Worm (Caenorhabditis elegans) whole organism, L3 larva: ENCODE measurements around the gene F02C12.2.
A peak's percentile ranks its signal among the peaks of the same experiment; 100 is the strongest.

Experiments used
- ceh-28 ChIP-seq: fragments of 150-350 bp; optimal IDR thresholded peaks from 2 replicates; lab custom pipeline; 2014; ENCODE audit warnings: missing biosample characterization, missing genetic modification reagents, missing genetic modification characterization
- ceh-9 ChIP-seq: sonication (generic microtip); optimal IDR thresholded peaks from 2 replicates; lab custom pipeline; 2018; ENCODE audit warnings: missing biosample characterization, missing genetic modification characterization
- elt-2 ChIP-seq: sonication (generic microtip); optimal IDR thresholded peaks from 2 replicates; lab custom pipeline; 2016; ENCODE audit warnings: missing genetic modification reagents, mild to moderate bottlenecking, missing genetic modification characterization, missing compliant biosample characterization
- elt-3 ChIP-seq, 3 experiments: fragments of 150-350 bp in 1 of 3; sonication (generic microtip) in 2 of 3; optimal IDR thresholded peaks; 2 replicates in 2 of 3; 4 replicates in 1 of 3; lab custom pipeline; 2014 to 2017; ENCODE audit warnings: missing biosample characterization in 3 of 3, missing genetic modification characterization in 3 of 3
- eor-1 ChIP-seq, 2 experiments: fragments of 150-350 bp; optimal IDR thresholded peaks; 2 replicates each; lab custom pipeline; 2014 to 2018; ENCODE audit warnings: missing biosample characterization in 2 of 2, missing genetic modification characterization in 2 of 2
- hmg-11 ChIP-seq: sonication (generic microtip); optimal IDR thresholded peaks from 2 replicates; lab custom pipeline; 2016; ENCODE audit warnings: missing genetic modification characterization, missing compliant biosample characterization
- jun-1 ChIP-seq: fragments of 150-350 bp; optimal IDR thresholded peaks from 2 replicates; lab custom pipeline; 2014; ENCODE audit warnings: missing biosample characterization, missing genetic modification reagents, missing genetic modification characterization
- lsy-12 ChIP-seq: sonication (generic microtip); optimal IDR thresholded peaks from 2 replicates; lab custom pipeline; 2016; ENCODE audit warnings: mild to moderate bottlenecking, missing genetic modification characterization, missing compliant biosample characterization
- nfya-1 ChIP-seq: sonication (generic microtip); optimal IDR thresholded peaks from 2 replicates; lab custom pipeline; 2017; ENCODE audit warnings: missing genetic modification characterization, mild to moderate bottlenecking, missing compliant biosample characterization, antibody characterized with exemption, moderate library complexity; ENCODE audit not compliant: insufficient read depth
- nhr-11 ChIP-seq: fragments of 150-350 bp; optimal IDR thresholded peaks from 2 replicates; lab custom pipeline; 2014; ENCODE audit warnings: missing biosample characterization, missing genetic modification characterization
- nhr-23 ChIP-seq: fragments of 150-350 bp; optimal IDR thresholded peaks from 2 replicates; lab custom pipeline; 2014; ENCODE audit warnings: missing biosample characterization, missing genetic modification reagents, missing genetic modification characterization
- nhr-25 ChIP-seq: sonication (generic microtip); optimal IDR thresholded peaks from 2 replicates; lab custom pipeline; 2017; ENCODE audit warnings: missing biosample characterization, missing genetic modification characterization
- nhr-43 ChIP-seq: sonication (generic microtip); optimal IDR thresholded peaks from 2 replicates; lab custom pipeline; 2016; ENCODE audit warnings: mild to moderate bottlenecking, missing genetic modification characterization, missing compliant biosample characterization; ENCODE audit not compliant: poor library complexity, severe bottlenecking
- nhr-76 ChIP-seq: fragments of 150-350 bp; sonication (generic microtip); optimal IDR thresholded peaks from 5 replicates; lab custom pipeline; 2014; ENCODE audit warnings: missing biosample characterization, missing genetic modification characterization
- nhr-77 ChIP-seq: fragments of 150-350 bp; optimal IDR thresholded peaks from 2 replicates; lab custom pipeline; 2014; ENCODE audit warnings: missing biosample characterization, missing genetic modification characterization
- pha-4 ChIP-seq: fragments of 150-350 bp; optimal IDR thresholded peaks from 2 replicates; lab custom pipeline; 2014; ENCODE audit warnings: missing biosample characterization, missing genetic modification reagents, missing genetic modification characterization
- pqm-1 ChIP-seq: fragments of 150-350 bp; optimal IDR thresholded peaks from 2 replicates; lab custom pipeline; 2017; ENCODE audit warnings: missing biosample characterization, missing genetic modification characterization, inconsistent platforms
- skn-1 ChIP-seq: fragments of 150-350 bp; optimal IDR thresholded peaks from 2 replicates; lab custom pipeline; 2014; ENCODE audit warnings: missing biosample characterization, missing genetic modification characterization
- tbx-2 ChIP-seq: sonication (generic microtip); optimal IDR thresholded peaks from 2 replicates; lab custom pipeline; 2016; ENCODE audit warnings: mild to moderate bottlenecking, missing genetic modification characterization, missing compliant biosample characterization
- unc-62 ChIP-seq: fragments of 150-350 bp; sonication (generic microtip); optimal IDR thresholded peaks from 4 replicates; lab custom pipeline; 2014; ENCODE audit warnings: missing biosample characterization, missing genetic modification reagents, missing genetic modification characterization
- ztf-4 ChIP-seq: fragments of 150-350 bp; optimal IDR thresholded peaks from 2 replicates; lab custom pipeline; 2014; ENCODE audit warnings: missing biosample characterization, missing genetic modification characterization

F02C12.2 gene

DNA sequence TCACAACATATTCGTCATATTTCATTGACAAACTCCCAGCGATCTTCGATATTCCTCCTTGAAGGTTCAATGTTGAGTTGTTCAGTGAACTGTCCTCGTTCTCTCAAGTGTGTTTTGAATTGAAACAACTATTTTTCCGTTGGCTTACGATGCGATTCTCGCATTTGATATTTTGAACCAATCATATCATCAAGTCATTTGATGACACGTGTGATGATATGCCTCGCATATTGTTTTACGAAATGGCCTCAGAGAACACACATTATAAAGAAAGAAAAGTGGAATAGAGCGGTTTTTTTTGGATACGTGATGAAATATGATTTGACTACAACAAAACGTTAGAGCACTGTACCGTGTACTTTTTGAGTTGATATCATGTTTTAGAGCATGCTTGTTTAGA is 50.7 kb downstream of the F02C12.2 start:
- TF ChIP-seq pqm-1 (tag; lab: Kevin White, UChicago) (peak; percentile 63), lsy-12 (tag; lab: Kevin White, UChicago) (peak; percentile 23), skn-1 (tag; lab: Kevin White, UChicago) (peak; percentile 49), ztf-4 (tag; lab: Kevin White, UChicago) (peak; percentile 45), eor-1 (tag; optimal IDR thresholded peaks at IDR 0.05; lab: Kevin White, UChicago) (no peak), nhr-23 (tag; lab: Kevin White, UChicago) (peak; percentile 85), nhr-11 (tag; lab: Kevin White, UChicago) (no peak), elt-3 (tag; optimal IDR thresholded peaks at IDR 0.05; lab: Kevin White, UChicago) (peak in 1 of 3 experiments; percentile 9), ceh-28 (tag; lab: Kevin White, UChicago) (no peak), unc-62 (GFP tag; lab: Kevin White, UChicago) (no peak), tbx-2 (tag; lab: Kevin White, UChicago) (no peak), nhr-43 (peak; percentile 96), nfya-1 (tag; lab: Kevin White, UChicago) (peak; percentile 58), elt-2 (tag; lab: Kevin White, UChicago) (peak; percentile 64), pha-4 (peak; percentile 17), ceh-9 (no peak), hmg-11 (no peak), jun-1 (tag; lab: Kevin White, UChicago) (peak; percentile 19), nhr-25 (tag; lab: Kevin White, UChicago) (peak; percentile 30), nhr-76 (tag; lab: Kevin White, UChicago) (no peak), nhr-77 (no peak)
